Fruit fly (Drosophila melanogaster): Measurements from ENCODE around the gene Aos1.

The Aos1 gene

dm6 chr3R:12425510-12426309 is 7.9 kb downstream of the Aos1 start, which contains the start of gene Pp1-87B:
Pp1-87B (minus strand) TSS chr3R:12425917.
- peak; percentile 98 for TF ChIP-seq Elba2 (GFP tag; optimal IDR thresholded peaks at IDR 0.05)
- TF ChIP-seq Stat92E (GFP tag; optimal IDR thresholded peaks at IDR 0.05): peak in 1 of 3 experiments; percentile 16
- peak; percentile 45 for TF ChIP-seq CG30020 (tag; optimal IDR thresholded peaks at IDR 0.05)
- no peak for TF ChIP-seq en (GFP tag; optimal IDR thresholded peaks at IDR 0.05)
- peak; percentile 89 for TF ChIP-seq Ets65A (GFP tag)
- TF ChIP-seq btn (GFP tag; optimal IDR thresholded peaks at IDR 0.05): no peak
- TF ChIP-seq sr (GFP tag; IDR thresholded peaks at IDR 0.05): no peak
- TF ChIP-seq knrl (GFP tag; IDR thresholded peaks at IDR 0.05; ENCODE audit: partially characterized antibody): peak; percentile 43; the same call in 2 of the 3 replicates
- TF ChIP-seq eve (GFP tag; optimal IDR thresholded peaks at IDR 0.05): no peak
- TF ChIP-seq HLH54F (GFP tag; optimal IDR thresholded peaks at IDR 0.05): no peak
- no peak for TF ChIP-seq CG6765 (GFP tag; optimal IDR thresholded peaks at IDR 0.05)
- peak; percentile 7 for TF ChIP-seq CG2120 (GFP tag; optimal IDR thresholded peaks at IDR 0.05)
- TF ChIP-seq ken (GFP tag; IDR thresholded peaks at IDR 0.05): no peak
- TF ChIP-seq sima (GFP tag; optimal IDR thresholded peaks at IDR 0.05): no peak
- TF ChIP-seq Six4 (GFP tag; optimal IDR thresholded peaks at IDR 0.05): no peak
- TF ChIP-seq CG32532 (GFP tag; IDR thresholded peaks at IDR 0.05): no peak
- TF ChIP-seq CG7928 (GFP tag; optimal IDR thresholded peaks at IDR 0.05): no peak
- TF ChIP-seq dpn (GFP tag; optimal IDR thresholded peaks at IDR 0.05): peak in 1 of 2 experiments; percentile 11
- TF ChIP-seq CG9932 (GFP tag; IDR thresholded peaks at IDR 0.05): no peak
- TF ChIP-seq CG3407 (GFP tag; optimal IDR thresholded peaks at IDR 0.05): no peak
- TF ChIP-seq h (optimal IDR thresholded peaks at IDR 0.05): no peak
- TF ChIP-seq Hr39 (optimal IDR thresholded peaks at IDR 0.05): no peak
- no peak for TF ChIP-seq CrebB (tag; optimal IDR thresholded peaks at IDR 0.05)
- no peak for TF ChIP-seq ham (GFP tag; IDR thresholded peaks at IDR 0.05)
- TF ChIP-seq HLHmδ (GFP tag; optimal IDR thresholded peaks at IDR 0.05): peak; percentile 61
- TF ChIP-seq ci (GFP tag; IDR thresholded peaks at IDR 0.05): 0 out of 3 replicates have a peak, but pooled peaks have one; percentile 5
- peak; percentile 40 for TF ChIP-seq HmgD (GFP tag; optimal IDR thresholded peaks at IDR 0.05)
- TF ChIP-seq CG7786 (GFP tag; optimal IDR thresholded peaks at IDR 0.05): peak; percentile 2
- TF ChIP-seq CG9727 (GFP tag; optimal IDR thresholded peaks at IDR 0.05): peak; percentile 39
- peak; percentile 29 for TF ChIP-seq Usf (GFP tag; optimal IDR thresholded peaks at IDR 0.05)
- peak; percentile 39 for TF ChIP-seq CG8290 (GFP tag; optimal IDR thresholded peaks at IDR 0.05)
- TF ChIP-seq CG8290 (tag; optimal IDR thresholded peaks at IDR 0.05): peak in 1 of 2 experiments; percentile 46
- TF ChIP-seq CG4328 (GFP tag; optimal IDR thresholded peaks at IDR 0.05): peak; percentile 32
- no peak for TF ChIP-seq nau (GFP tag; optimal IDR thresholded peaks at IDR 0.05)
- TF ChIP-seq YL-1 (GFP tag; optimal IDR thresholded peaks at IDR 0.05): peak; percentile 86
- TF ChIP-seq CG11456 (GFP tag; IDR thresholded peaks at IDR 0.05): no peak
- TF ChIP-seq CG34376 (GFP tag; optimal IDR thresholded peaks at IDR 0.05): peak; percentile 9
- peak; percentile 20 for TF ChIP-seq CG12391 (tag; optimal IDR thresholded peaks at IDR 0.05)
- TF ChIP-seq CG17568 (GFP tag; optimal IDR thresholded peaks at IDR 0.05): no peak
- TF ChIP-seq crol (GFP tag; IDR thresholded peaks at IDR 0.05): no peak
- TF ChIP-seq Tbp (GFP tag; optimal IDR thresholded peaks at IDR 0.05): peak; percentile 21
- TF ChIP-seq CG11504 (tag; optimal IDR thresholded peaks at IDR 0.05): no peak
- peak; percentile 76 for TF ChIP-seq Med (GFP tag)
- peak; percentile 100 for TF ChIP-seq phol (tag; optimal IDR thresholded peaks at IDR 0.05)
- no peak for TF ChIP-seq unpg (GFP tag; optimal IDR thresholded peaks at IDR 0.05)
- peak; percentile 70 for TF ChIP-seq BEAF-32 (GFP tag; optimal IDR thresholded peaks at IDR 0.05)
- no peak for TF ChIP-seq dati (GFP tag; IDR thresholded peaks at IDR 0.05)
- TF ChIP-seq Eip74EF (GFP tag; optimal IDR thresholded peaks at IDR 0.05): no peak
- no peak for TF ChIP-seq br (optimal IDR thresholded peaks at IDR 0.05)
- TF ChIP-seq CG10209 (GFP tag; optimal IDR thresholded peaks at IDR 0.05): peak; percentile 18
- TF ChIP-seq CG7357 (GFP tag; IDR thresholded peaks at IDR 0.05): no peak
